Worm (Caenorhabditis elegans) whole organism, L1 larva: ENCODE data around the gene gcsh-1.

ENCODE experiments used
- fkh-10 ChIP-seq: sonication (generic microtip); optimal IDR thresholded peaks from 2 replicates; lab custom pipeline; 2017; ENCODE audit warnings: missing biosample characterization, missing genetic modification reagents, missing genetic modification characterization
- lin-15B ChIP-seq: fragments of 150-350 bp; sonication (generic microtip); optimal IDR thresholded peaks from 3 replicates; lab custom pipeline; 2014; ENCODE audit warnings: missing biosample characterization, missing genetic modification characterization
- lin-39 ChIP-seq: fragments of 150-350 bp; optimal IDR thresholded peaks from 2 replicates; lab custom pipeline; 2014; ENCODE audit warnings: missing biosample characterization, missing genetic modification reagents, missing genetic modification characterization
- mef-2 ChIP-seq: fragments of 150-350 bp; optimal IDR thresholded peaks from 2 replicates; lab custom pipeline; 2014; ENCODE audit warnings: missing biosample characterization, missing genetic modification characterization
- nhr-12 ChIP-seq: sonication (generic microtip); optimal IDR thresholded peaks from 2 replicates; lab custom pipeline; 2017; ENCODE audit warnings: missing biosample characterization, missing genetic modification characterization
- nhr-28 ChIP-seq: fragments of 150-350 bp; optimal IDR thresholded peaks from 2 replicates; lab custom pipeline; 2014; ENCODE audit warnings: missing biosample characterization, missing genetic modification characterization
- unc-30 ChIP-seq: sonication (generic microtip); optimal IDR thresholded peaks from 2 replicates; lab custom pipeline; 2017; ENCODE audit warnings: missing biosample characterization, missing genetic modification characterization
- unc-62 ChIP-seq: fragments of 150-350 bp; optimal IDR thresholded peaks from 2 replicates; lab custom pipeline; 2014; ENCODE audit warnings: missing biosample characterization, missing genetic modification reagents, missing genetic modification characterization

DNA sequence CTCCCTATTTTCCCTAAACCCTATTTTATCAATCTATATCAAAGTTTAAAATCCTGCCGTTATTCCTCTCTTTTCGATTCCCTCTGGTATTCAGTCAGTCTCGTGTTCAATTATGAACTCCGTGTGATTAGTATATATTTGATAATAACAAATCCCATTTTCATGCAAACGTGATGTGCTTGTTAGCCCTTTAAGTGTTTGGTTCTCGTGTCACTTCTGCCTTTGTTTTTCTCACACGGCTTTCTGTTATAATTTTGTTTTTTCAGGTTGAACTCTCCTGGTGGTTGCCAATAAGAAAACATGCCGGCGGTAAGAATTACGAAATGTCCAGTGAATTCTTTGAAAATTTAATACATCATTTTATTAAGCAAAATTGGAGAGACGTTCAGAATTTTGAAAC, 48.3 kb downstream of the gcsh-1 start, which contains the start of gene M163.21:
- TF ChIP-seq nhr-28 (no peak), nhr-12 (tag; lab: Kevin White, UChicago) (no peak), unc-30 (tag; lab: Kevin White, UChicago) (no peak), fkh-10 (GFP tag; lab: Kevin White, UChicago) (no peak), lin-39 (tag; lab: Kevin White, UChicago) (no peak), unc-62 (GFP tag; lab: Kevin White, UChicago) (no peak), lin-15B (tag; lab: Kevin White, UChicago) (no peak), mef-2 (tag; lab: Kevin White, UChicago) (no peak)
